Worm (Caenorhabditis elegans) whole organism, L2 larva: ENCODE measurements around the gene algn-6.

Source experiments
- R02D3.7 ChIP-seq: fragments of 150-350 bp; optimal IDR thresholded peaks from 2 replicates; lab custom pipeline; 2014; ENCODE audit warnings: missing biosample characterization, missing genetic modification characterization
- blmp-1 ChIP-seq: sonication (generic microtip); optimal IDR thresholded peaks from 2 replicates; lab custom pipeline; 2017; ENCODE audit warnings: missing genetic modification characterization, mild to moderate bottlenecking, missing compliant biosample characterization, antibody characterized with exemption, moderate library complexity; ENCODE audit not compliant: insufficient read depth
- crh-2 ChIP-seq: sonication (generic microtip); optimal IDR thresholded peaks from 2 replicates; lab custom pipeline; 2017; ENCODE audit warnings: missing biosample characterization, missing genetic modification characterization
- fos-1 ChIP-seq: fragments of 150-350 bp; optimal IDR thresholded peaks from 2 replicates; lab custom pipeline; 2014; ENCODE audit warnings: missing biosample characterization, missing genetic modification characterization
- nhr-12 ChIP-seq: fragments of 150-350 bp; optimal IDR thresholded peaks from 2 replicates; lab custom pipeline; 2014; ENCODE audit warnings: missing biosample characterization, missing genetic modification characterization
- sma-3 ChIP-seq: sonication (generic microtip); optimal IDR thresholded peaks from 2 replicates; lab custom pipeline; 2016; ENCODE audit warnings: missing genetic modification reagents, missing genetic modification characterization, missing compliant biosample characterization
- unc-62 ChIP-seq: fragments of 150-350 bp; optimal IDR thresholded peaks from 2 replicates; lab custom pipeline; 2014; ENCODE audit warnings: missing biosample characterization, missing genetic modification reagents, missing genetic modification characterization
- ztf-11 ChIP-seq: sonication (generic microtip); optimal IDR thresholded peaks from 2 replicates; lab custom pipeline; 2017; ENCODE audit warnings: missing biosample characterization, missing genetic modification characterization

DNA sequence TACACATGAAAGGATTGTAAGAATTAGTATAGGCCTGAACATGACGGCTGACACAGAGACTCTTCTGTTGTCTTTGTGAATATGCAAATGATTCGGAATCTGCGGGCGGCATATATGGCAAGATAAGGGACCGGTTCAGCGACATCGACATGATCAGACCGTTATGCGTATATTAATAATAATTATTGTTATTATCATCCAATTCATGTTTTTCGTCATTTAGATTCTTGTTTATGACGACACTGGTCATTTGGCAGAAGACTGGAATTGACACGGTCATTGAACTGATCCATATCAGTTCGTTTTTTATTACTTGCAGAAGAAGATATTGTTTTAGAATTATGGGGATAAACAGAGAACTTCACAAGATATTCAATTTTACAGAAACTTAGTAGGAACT is 10.9 kb downstream of the algn-6 start, which contains the start of gene mtre-1:
- no peak for TF ChIP-seq R02D3.7 (tag; lab: Kevin White, UChicago)
- TF ChIP-seq crh-2 (tag; lab: Kevin White, UChicago) = no peak
- no peak for TF ChIP-seq sma-3 (GFP tag; lab: Kevin White, UChicago)
- no peak for TF ChIP-seq unc-62
- no peak for TF ChIP-seq fos-1 (tag; lab: Kevin White, UChicago)
- no peak for TF ChIP-seq blmp-1 (tag; lab: Kevin White, UChicago)
- no peak for TF ChIP-seq nhr-12
- no peak for TF ChIP-seq ztf-11 (tag; lab: Kevin White, UChicago)
